Fruit fly (Drosophila melanogaster): ENCODE results near the gene CG13023.

DNA sequence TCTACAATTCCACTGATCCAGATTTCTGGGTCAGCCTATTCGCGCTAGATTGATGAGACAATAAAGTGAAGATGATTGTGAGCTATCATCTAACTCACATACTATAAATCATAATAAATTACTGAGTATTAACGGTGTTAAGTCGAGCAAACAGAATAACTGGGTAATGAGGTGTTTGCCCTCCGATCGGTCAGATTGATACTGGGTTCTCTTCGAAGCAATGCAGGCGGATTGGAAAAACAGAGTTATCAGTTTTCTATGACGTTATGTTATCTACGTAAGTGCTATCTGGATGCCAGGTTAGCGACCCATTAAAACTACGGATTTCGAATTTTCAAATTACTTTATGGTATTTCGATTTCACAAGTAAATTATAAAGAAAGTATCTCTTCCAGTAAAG lies 35.3 kb downstream of the CG13023 start:
- TF ChIP-seq pan (optimal IDR thresholded peaks at IDR 0.05): no peak
- TF ChIP-seq psq (optimal IDR thresholded peaks at IDR 0.05): no peak
- no peak for TF ChIP-seq CG8478 (optimal IDR thresholded peaks at IDR 0.05)
- no peak for TF ChIP-seq Dll (optimal IDR thresholded peaks at IDR 0.05)
